Worm (Caenorhabditis elegans) whole organism, L2 larva: Measurements from ENCODE around the gene srx-90.

Experiments
- C34F6.9 ChIP-seq: fragments of 150-350 bp; optimal IDR thresholded peaks from 2 replicates; lab custom pipeline; 2014; ENCODE audit warnings: missing biosample characterization, missing genetic modification characterization
- F13H6.1 ChIP-seq: sonication (generic microtip); optimal IDR thresholded peaks from 2 replicates; lab custom pipeline; 2016; ENCODE audit warnings: missing genetic modification characterization, missing compliant biosample characterization
- ZK546.5 ChIP-seq: sonication (generic microtip); optimal IDR thresholded peaks from 2 replicates; lab custom pipeline; 2017; ENCODE audit warnings: missing biosample characterization, missing genetic modification characterization
- aly-2 ChIP-seq: fragments of 150-350 bp; optimal IDR thresholded peaks from 2 replicates; lab custom pipeline; 2014; ENCODE audit warnings: missing biosample characterization, missing genetic modification characterization
- blmp-1 ChIP-seq: sonication (generic microtip); optimal IDR thresholded peaks from 2 replicates; lab custom pipeline; 2017; ENCODE audit warnings: missing genetic modification characterization, mild to moderate bottlenecking, missing compliant biosample characterization, antibody characterized with exemption, moderate library complexity; ENCODE audit not compliant: insufficient read depth
- ceh-16 ChIP-seq: fragments of 150-350 bp; optimal IDR thresholded peaks from 2 replicates; lab custom pipeline; 2014; ENCODE audit warnings: missing biosample characterization, missing genetic modification characterization
- ceh-82 ChIP-seq: fragments of 150-350 bp; optimal IDR thresholded peaks from 2 replicates; lab custom pipeline; 2014; ENCODE audit warnings: missing biosample characterization, missing genetic modification characterization
- crh-2 ChIP-seq: sonication (generic microtip); optimal IDR thresholded peaks from 2 replicates; lab custom pipeline; 2017; ENCODE audit warnings: missing biosample characterization, missing genetic modification characterization
- elt-1 ChIP-seq: fragments of 150-350 bp; optimal IDR thresholded peaks from 2 replicates; lab custom pipeline; 2014; ENCODE audit warnings: missing biosample characterization, missing genetic modification characterization
- elt-3 ChIP-seq: sonication (generic microtip); optimal IDR thresholded peaks from 2 replicates; lab custom pipeline; 2017; ENCODE audit warnings: missing biosample characterization, missing genetic modification characterization
- fos-1 ChIP-seq: fragments of 150-350 bp; optimal IDR thresholded peaks from 2 replicates; lab custom pipeline; 2014; ENCODE audit warnings: missing biosample characterization, missing genetic modification characterization
- gmeb-1 ChIP-seq: fragments of 150-350 bp; optimal IDR thresholded peaks from 2 replicates; lab custom pipeline; 2014; ENCODE audit warnings: missing biosample characterization, missing genetic modification characterization
- lin-13 ChIP-seq: fragments of 150-350 bp; optimal IDR thresholded peaks from 2 replicates; lab custom pipeline; 2014; ENCODE audit warnings: missing biosample characterization, missing genetic modification reagents, missing genetic modification characterization
- lin-39 ChIP-seq: fragments of 150-350 bp; optimal IDR thresholded peaks from 2 replicates; lab custom pipeline; 2014; ENCODE audit warnings: missing biosample characterization, missing genetic modification reagents, missing genetic modification characterization
- lsy-2 ChIP-seq, 2 experiments: fragments of 150-350 bp in 1 of 2; sonication (generic microtip) in 1 of 2; optimal IDR thresholded peaks; 2 replicates each; lab custom pipeline; 2014 to 2017; ENCODE audit warnings: missing biosample characterization in 2 of 2, missing genetic modification characterization in 2 of 2
- mab-5 ChIP-seq: fragments of 150-350 bp; optimal IDR thresholded peaks from 2 replicates; lab custom pipeline; 2014; ENCODE audit warnings: missing biosample characterization, missing genetic modification characterization
- mbf-1 ChIP-seq: sonication (generic microtip); optimal IDR thresholded peaks from 2 replicates; lab custom pipeline; 2017; ENCODE audit warnings: missing biosample characterization, missing genetic modification characterization
- mdl-1 ChIP-seq, 2 experiments: fragments of 150-350 bp in 1 of 2; sonication (generic microtip) in 1 of 2; optimal IDR thresholded peaks; 2 replicates each; lab custom pipeline; 2017; ENCODE audit warnings: missing biosample characterization in 2 of 2, missing genetic modification characterization in 2 of 2
- nhr-10 ChIP-seq: sonication (generic microtip); optimal IDR thresholded peaks from 2 replicates; lab custom pipeline; 2017; ENCODE audit warnings: missing biosample characterization, missing genetic modification characterization
- nhr-11 ChIP-seq: fragments of 150-350 bp; optimal IDR thresholded peaks from 2 replicates; lab custom pipeline; 2014; ENCODE audit warnings: missing biosample characterization, missing genetic modification characterization
- nhr-12 ChIP-seq: fragments of 150-350 bp; optimal IDR thresholded peaks from 2 replicates; lab custom pipeline; 2014; ENCODE audit warnings: missing biosample characterization, missing genetic modification characterization
- nhr-129 ChIP-seq: fragments of 150-350 bp; optimal IDR thresholded peaks from 2 replicates; lab custom pipeline; 2014; ENCODE audit warnings: missing biosample characterization, missing genetic modification characterization
- nhr-21 ChIP-seq: fragments of 150-350 bp; optimal IDR thresholded peaks from 2 replicates; lab custom pipeline; 2014; ENCODE audit warnings: missing biosample characterization, missing genetic modification characterization
- nhr-23 ChIP-seq: fragments of 150-350 bp; optimal IDR thresholded peaks from 2 replicates; lab custom pipeline; 2014; ENCODE audit warnings: missing biosample characterization, missing genetic modification reagents, missing genetic modification characterization
- nhr-237 ChIP-seq: fragments of 150-350 bp; optimal IDR thresholded peaks from 2 replicates; lab custom pipeline; 2014; ENCODE audit warnings: missing biosample characterization, missing genetic modification characterization
- nhr-25 ChIP-seq: fragments of 150-350 bp; sonication (generic microtip); optimal IDR thresholded peaks from 3 replicates; lab custom pipeline; 2014; ENCODE audit warnings: missing biosample characterization, missing genetic modification characterization
- nhr-6 ChIP-seq: fragments of 150-350 bp; optimal IDR thresholded peaks from 2 replicates; lab custom pipeline; 2014; ENCODE audit warnings: missing biosample characterization, missing genetic modification characterization
- nhr-77 ChIP-seq: fragments of 150-350 bp; optimal IDR thresholded peaks from 2 replicates; lab custom pipeline; 2014; ENCODE audit warnings: missing biosample characterization, missing genetic modification characterization
- sem-4 ChIP-seq: fragments of 150-350 bp; optimal IDR thresholded peaks from 2 replicates; lab custom pipeline; 2014; ENCODE audit warnings: missing biosample characterization, missing genetic modification reagents, missing genetic modification characterization
- skn-1 ChIP-seq: sonication (generic microtip); optimal IDR thresholded peaks from 2 replicates; lab custom pipeline; 2017; ENCODE audit warnings: missing biosample characterization, missing genetic modification characterization
- sma-3 ChIP-seq: sonication (generic microtip); optimal IDR thresholded peaks from 2 replicates; lab custom pipeline; 2016; ENCODE audit warnings: missing genetic modification reagents, missing genetic modification characterization, missing compliant biosample characterization
- sma-9 ChIP-seq, 2 experiments: fragments of 150-350 bp in 1 of 2; sonication (generic microtip) in 1 of 2; optimal IDR thresholded peaks; 2 replicates each; lab custom pipeline; 2014 to 2016; ENCODE audit warnings: missing genetic modification characterization in 2 of 2, mild to moderate bottlenecking in 1 of 2, missing biosample characterization in 1 of 2, missing compliant biosample characterization in 1 of 2, missing genetic modification reagents in 1 of 2, moderate library complexity in 1 of 2
- snpc-4 ChIP-seq: fragments of 150-350 bp; optimal IDR thresholded peaks from 2 replicates; lab custom pipeline; 2014; ENCODE audit warnings: missing biosample characterization, missing genetic modification characterization
- unc-39 ChIP-seq: fragments of 150-350 bp; optimal IDR thresholded peaks from 2 replicates; lab custom pipeline; 2014; ENCODE audit warnings: missing biosample characterization, missing genetic modification characterization
- unc-55 ChIP-seq: fragments of 150-350 bp; sonication (generic microtip); optimal IDR thresholded peaks from 3 replicates; lab custom pipeline; 2014; ENCODE audit warnings: missing biosample characterization, missing genetic modification reagents, missing genetic modification characterization
- unc-62 ChIP-seq: fragments of 150-350 bp; optimal IDR thresholded peaks from 2 replicates; lab custom pipeline; 2014; ENCODE audit warnings: missing biosample characterization, missing genetic modification reagents, missing genetic modification characterization
- zag-1 ChIP-seq: fragments of 150-350 bp; optimal IDR thresholded peaks from 2 replicates; lab custom pipeline; 2014; ENCODE audit warnings: missing biosample characterization, missing genetic modification characterization
- ztf-1 ChIP-seq: fragments of 200-800 bp; sonication (Bioruptor generic); conservative IDR thresholded peaks from 2 replicates; pipeline ENCODE4 v1.3.6; 2022; ENCODE audit warnings: missing genetic modification characterization, missing compliant biosample characterization
- ztf-4 ChIP-seq: fragments of 150-350 bp; optimal IDR thresholded peaks from 2 replicates; lab custom pipeline; 2014; ENCODE audit warnings: missing biosample characterization, missing genetic modification characterization

srx-90 gene

ce11 chrV:11613007-11613406 is 32.1 kb downstream of the srx-90 start, which contains the start of gene tag-290:
Gene tag-290 (plus strand): TSS chrV:11613307.
- TF ChIP-seq unc-55 (no peak), sem-4 (tag; lab: Kevin White, UChicago) (no peak), snpc-4 (tag; lab: Kevin White, UChicago) (no peak), C34F6.9 (tag; lab: Kevin White, UChicago) (no peak), ceh-16 (tag; lab: Kevin White, UChicago) (no peak), nhr-237 (tag; lab: Kevin White, UChicago) (no peak), mdl-1 (tag; optimal IDR thresholded peaks at IDR 0.05; lab: Kevin White, UChicago) (no peak), ceh-82 (tag; lab: Kevin White, UChicago) (no peak), aly-2 (no peak), F13H6.1 (tag; lab: Kevin White, UChicago) (no peak), unc-62 (GFP tag; lab: Kevin White, UChicago) (no peak), blmp-1 (no peak), sma-3 (GFP tag; lab: Kevin White, UChicago) (no peak), lin-39 (tag; lab: Kevin White, UChicago) (no peak), lin-13 (GFP tag; lab: Kevin White, UChicago) (no peak), skn-1 (tag; lab: Kevin White, UChicago) (no peak)

DNA sequence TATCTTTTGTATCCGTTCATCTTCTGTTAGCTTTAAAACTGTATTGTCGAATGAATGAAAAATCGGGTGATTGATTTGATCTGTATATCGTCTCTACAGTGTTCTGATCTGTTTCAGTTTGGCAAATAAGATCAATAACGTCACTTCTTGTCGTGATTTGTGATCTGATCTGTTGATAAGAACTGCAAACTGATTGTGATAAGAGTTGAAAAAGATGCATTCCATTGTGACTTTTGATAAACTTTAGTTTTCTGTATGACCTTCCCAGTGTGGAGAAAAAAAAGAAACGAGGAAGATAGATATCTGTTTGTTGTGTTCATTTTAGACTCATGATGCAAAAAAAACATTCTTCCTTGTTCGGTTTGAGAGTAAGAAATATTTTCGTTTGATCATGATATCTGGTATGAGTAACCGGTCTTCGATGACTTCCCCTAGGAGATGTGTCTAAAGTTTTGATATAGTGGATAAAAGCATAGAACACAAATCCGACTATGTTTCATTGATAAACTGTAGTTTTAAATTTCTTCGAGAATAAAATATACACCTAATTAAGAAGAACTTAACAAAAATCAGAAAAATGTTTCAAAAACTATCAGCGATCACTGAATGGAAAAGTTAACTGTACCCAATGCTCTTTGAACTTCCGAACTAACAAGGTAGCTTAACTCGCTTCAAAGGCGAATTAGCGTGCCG is 34.0 kb downstream of the srx-90 start:
- no peak for TF ChIP-seq ztf-4 (tag; lab: Kevin White, UChicago)
- no peak for TF ChIP-seq sem-4 (tag; lab: Kevin White, UChicago)
- peak; percentile 51 for TF ChIP-seq crh-2
- no peak for TF ChIP-seq ZK546.5 (tag; lab: Kevin White, UChicago)
- TF ChIP-seq elt-3 = no peak
- no peak for TF ChIP-seq C34F6.9 (tag; lab: Kevin White, UChicago)
- no peak for TF ChIP-seq ztf-1 (GFP tag; lab: Robert Waterston, UW)
- TF ChIP-seq mbf-1 (tag; lab: Kevin White, UChicago) = no peak
- TF ChIP-seq lin-13 (GFP tag; lab: Kevin White, UChicago) = peak; percentile 42
- peak; percentile 59 for TF ChIP-seq elt-1 (tag; lab: Kevin White, UChicago)
- no peak for TF ChIP-seq nhr-77 (tag; lab: Kevin White, UChicago)
- peak; percentile 59 for TF ChIP-seq blmp-1
- TF ChIP-seq fos-1 (tag; lab: Kevin White, UChicago) = peak; percentile 52
- no peak for TF ChIP-seq nhr-12 (tag; lab: Kevin White, UChicago)
- peak; percentile 60 for TF ChIP-seq nhr-129 (tag; lab: Kevin White, UChicago)
- no peak for TF ChIP-seq nhr-10
- TF ChIP-seq unc-39 = no peak
- peak in 1 of 2 experiments; percentile 28 for TF ChIP-seq lsy-2 (tag; optimal IDR thresholded peaks at IDR 0.05; lab: Kevin White, UChicago)
- no peak for TF ChIP-seq nhr-11 (tag; lab: Kevin White, UChicago)
- peak; percentile 21 for TF ChIP-seq gmeb-1
- TF ChIP-seq nhr-21 = peak; percentile 77
- no peak for TF ChIP-seq mab-5 (tag; lab: Kevin White, UChicago)
- peak; percentile 88 for TF ChIP-seq sma-9 (GFP tag; optimal IDR thresholded peaks at IDR 0.05; lab: Kevin White, UChicago)
- no peak for TF ChIP-seq sma-9 (tag; optimal IDR thresholded peaks at IDR 0.05; lab: Kevin White, UChicago)
- no peak for TF ChIP-seq ceh-16 (tag; lab: Kevin White, UChicago)
- TF ChIP-seq sma-3 (GFP tag; lab: Kevin White, UChicago) = peak; percentile 80
- TF ChIP-seq nhr-23 (tag; lab: Kevin White, UChicago) = peak; percentile 14
- TF ChIP-seq skn-1 (tag; lab: Kevin White, UChicago) = peak; percentile 2
- TF ChIP-seq unc-62 (GFP tag; lab: Kevin White, UChicago) = no peak
- no peak for TF ChIP-seq F13H6.1 (tag; lab: Kevin White, UChicago)
- no peak for TF ChIP-seq zag-1 (tag; lab: Kevin White, UChicago)
- no peak for TF ChIP-seq nhr-6 (tag; lab: Kevin White, UChicago)
- peak; percentile 82 for TF ChIP-seq nhr-25 (tag; lab: Kevin White, UChicago)
- TF ChIP-seq mdl-1 (tag; optimal IDR thresholded peaks at IDR 0.05; lab: Kevin White, UChicago) = no peak
- TF ChIP-seq snpc-4 (tag; lab: Kevin White, UChicago) = no peak
- no peak for TF ChIP-seq lin-39 (tag; lab: Kevin White, UChicago)
